Worm (Caenorhabditis elegans) whole organism, L2 larva: ENCODE results near the gene irld-47.

Source experiments
- ama-1 ChIP-seq: fragments of 150-350 bp; optimal IDR thresholded peaks from 2 replicates; lab custom pipeline; 2018; ENCODE audit warnings: inconsistent platforms
- ceh-82 ChIP-seq: fragments of 150-350 bp; optimal IDR thresholded peaks from 2 replicates; lab custom pipeline; 2014; ENCODE audit warnings: missing biosample characterization, missing genetic modification characterization
- elt-1 ChIP-seq: fragments of 150-350 bp; optimal IDR thresholded peaks from 2 replicates; lab custom pipeline; 2014; ENCODE audit warnings: missing biosample characterization, missing genetic modification characterization
- mdl-1 ChIP-seq, 2 experiments: fragments of 150-350 bp in 1 of 2; sonication (generic microtip) in 1 of 2; optimal IDR thresholded peaks; 2 replicates each; lab custom pipeline; 2017; ENCODE audit warnings: missing biosample characterization in 2 of 2, missing genetic modification characterization in 2 of 2
- nhr-237 ChIP-seq: fragments of 150-350 bp; optimal IDR thresholded peaks from 2 replicates; lab custom pipeline; 2014; ENCODE audit warnings: missing biosample characterization, missing genetic modification characterization
- skn-1 ChIP-seq: sonication (generic microtip); optimal IDR thresholded peaks from 2 replicates; lab custom pipeline; 2017; ENCODE audit warnings: missing biosample characterization, missing genetic modification characterization
- unc-62 ChIP-seq: fragments of 150-350 bp; optimal IDR thresholded peaks from 2 replicates; lab custom pipeline; 2014; ENCODE audit warnings: missing biosample characterization, missing genetic modification reagents, missing genetic modification characterization

DNA sequence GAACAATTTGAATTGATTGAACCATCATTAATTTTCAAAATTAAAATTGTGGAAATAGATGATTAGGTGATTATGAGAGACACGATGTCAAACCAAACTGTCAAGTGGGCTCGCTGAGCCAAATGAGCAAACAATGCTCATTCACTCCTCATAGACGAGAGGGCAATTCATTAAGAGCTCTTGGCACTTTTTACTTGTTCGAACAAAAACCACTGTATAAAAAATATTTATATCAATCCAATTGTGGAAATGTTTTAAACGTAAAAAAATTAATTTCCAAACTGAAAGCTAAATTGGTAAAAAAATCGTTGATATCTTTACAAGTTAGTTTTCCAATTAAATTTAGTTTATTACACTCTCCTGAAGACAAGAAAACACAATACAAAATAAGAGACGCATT is 27.3 kb upstream of the irld-47 start, which contains the start of gene acr-7:
- no peak for TF ChIP-seq ama-1
- TF ChIP-seq elt-1 (tag; lab: Kevin White, UChicago) = no peak
- TF ChIP-seq unc-62 (GFP tag; lab: Kevin White, UChicago) = no peak
- no peak for TF ChIP-seq mdl-1 (tag; optimal IDR thresholded peaks at IDR 0.05; lab: Kevin White, UChicago)
- no peak for TF ChIP-seq skn-1 (tag; lab: Kevin White, UChicago)
- TF ChIP-seq nhr-237 (tag; lab: Kevin White, UChicago) = no peak
- TF ChIP-seq ceh-82 = no peak
